Fruit fly (Drosophila melanogaster): Measurements from ENCODE around the gene CG3505.

CG3505 gene

dm6 chr3R:14656760-14657604, at the start of gene CG3505:
Gene CG3505, plus strand, starts transcription at chr3R:14657447.
- no peak for TF ChIP-seq usp (GFP tag; optimal IDR thresholded peaks at IDR 0.05)
- TF ChIP-seq Rel (GFP tag; optimal IDR thresholded peaks at IDR 0.05) = no peak
- TF ChIP-seq Rel (tag; optimal IDR thresholded peaks at IDR 0.05) = peak; percentile 83
- TF ChIP-seq GATAd (GFP tag; optimal IDR thresholded peaks at IDR 0.05) = no peak
- TF ChIP-seq Jra (GFP tag; optimal IDR thresholded peaks at IDR 0.05) = no peak
- no peak for TF ChIP-seq OdsH (GFP tag; optimal IDR thresholded peaks at IDR 0.05)
- peak; percentile 46 for TF ChIP-seq Dif (GFP tag; optimal IDR thresholded peaks at IDR 0.05; ENCODE audit: partially characterized antibody)
- TF ChIP-seq h (GFP tag; optimal IDR thresholded peaks at IDR 0.05) = peak; percentile 3
- TF ChIP-seq Hr83 (GFP tag; optimal IDR thresholded peaks at IDR 0.05; ENCODE audit: poor library complexity, severe bottlenecking) = peak; percentile 1
- TF ChIP-seq sage (GFP tag; optimal IDR thresholded peaks at IDR 0.05) = no peak
- no peak for TF ChIP-seq br (GFP tag; optimal IDR thresholded peaks at IDR 0.05)
- TF ChIP-seq fru (GFP tag; optimal IDR thresholded peaks at IDR 0.05) = peak; percentile 47
- no peak for TF ChIP-seq dmrt93B (GFP tag; optimal IDR thresholded peaks at IDR 0.05)
- TF ChIP-seq pan (optimal IDR thresholded peaks at IDR 0.05) = no peak
- TF ChIP-seq brk (GFP tag; optimal IDR thresholded peaks at IDR 0.05) = no peak
- no peak for TF ChIP-seq N (GFP tag; optimal IDR thresholded peaks at IDR 0.05)
- peak in 1 of 2 experiments; percentile 5 for TF ChIP-seq dl (GFP tag; optimal IDR thresholded peaks at IDR 0.05; ENCODE audit: insufficient read depth in 1 of 2, partially characterized antibody in 2 of 2)
- no peak for TF ChIP-seq Myc (optimal IDR thresholded peaks at IDR 0.05)
- TF ChIP-seq dsf (GFP tag; optimal IDR thresholded peaks at IDR 0.05; ENCODE audit: borderline replicate concordance) = no peak
- peak; percentile 10 for TF ChIP-seq sv (GFP tag; optimal IDR thresholded peaks at IDR 0.05)

dm6 chr3R:14608892-14609692, 48.2 kb upstream of the CG3505 start, which contains the start of gene CG14853:
Gene CG14853, plus strand, starts transcription at chr3R:14609642.
- no peak for TF ChIP-seq Hr83 (GFP tag; optimal IDR thresholded peaks at IDR 0.05; ENCODE audit: poor library complexity, severe bottlenecking)
- no peak for TF ChIP-seq jim (GFP tag; optimal IDR thresholded peaks at IDR 0.05)
- TF ChIP-seq HLH106 (tag; optimal IDR thresholded peaks at IDR 0.05) = peak; percentile 56
- no peak for TF ChIP-seq ey (GFP tag; optimal IDR thresholded peaks at IDR 0.05)
- TF ChIP-seq Rel (GFP tag; optimal IDR thresholded peaks at IDR 0.05) = no peak
- TF ChIP-seq Rel (tag; optimal IDR thresholded peaks at IDR 0.05) = no peak
- TF ChIP-seq psq (GFP tag; optimal IDR thresholded peaks at IDR 0.05) = peak; percentile 18
- TF ChIP-seq Mio (GFP tag; optimal IDR thresholded peaks at IDR 0.05) = no peak
- no peak for TF ChIP-seq fru (GFP tag; optimal IDR thresholded peaks at IDR 0.05)
- no peak for TF ChIP-seq dmrt93B (GFP tag; optimal IDR thresholded peaks at IDR 0.05)
- no peak for TF ChIP-seq Hnf4 (GFP tag; optimal IDR thresholded peaks at IDR 0.05)
- peak; percentile 30 for TF ChIP-seq OdsH (GFP tag; optimal IDR thresholded peaks at IDR 0.05)
- TF ChIP-seq br (GFP tag; optimal IDR thresholded peaks at IDR 0.05) = no peak
- peak; percentile 44 for TF ChIP-seq Sp1 (GFP tag; optimal IDR thresholded peaks at IDR 0.05)
- TF ChIP-seq CG9705 (GFP tag; optimal IDR thresholded peaks at IDR 0.05) = no peak
- TF ChIP-seq Dfd (GFP tag; optimal IDR thresholded peaks at IDR 0.05) = no peak
- TF ChIP-seq rgr (GFP tag; optimal IDR thresholded peaks at IDR 0.05) = peak; percentile 48
- no peak for TF ChIP-seq sage (GFP tag; optimal IDR thresholded peaks at IDR 0.05)
- TF ChIP-seq CrebA (GFP tag; optimal IDR thresholded peaks at IDR 0.05; ENCODE audit: borderline replicate concordance) = no peak

- TF ChIP-seq CrebA (GFP tag; optimal IDR thresholded peaks at IDR 0.05; ENCODE audit: borderline replicate concordance) (no peak), psq (GFP tag; optimal IDR thresholded peaks at IDR 0.05) (peak; percentile 21)
Observed at dm6 chr3R:14622571-14622970, 34.7 kb upstream of the CG3505 start.

- no peak for TF ChIP-seq N (GFP tag; optimal IDR thresholded peaks at IDR 0.05)
- TF ChIP-seq psq (GFP tag; optimal IDR thresholded peaks at IDR 0.05) = peak; percentile 45
- no peak for TF ChIP-seq lola (GFP tag; optimal IDR thresholded peaks at IDR 0.05)
- TF ChIP-seq Sp1 (GFP tag; optimal IDR thresholded peaks at IDR 0.05) = peak; percentile 75
- TF ChIP-seq rgr (GFP tag; optimal IDR thresholded peaks at IDR 0.05) = peak; percentile 80
- peak; percentile 60 for TF ChIP-seq dmrt93B (GFP tag; optimal IDR thresholded peaks at IDR 0.05)
- peak; percentile 83 for TF ChIP-seq fru (GFP tag; optimal IDR thresholded peaks at IDR 0.05)
- peak; percentile 76 for TF ChIP-seq OdsH (GFP tag; optimal IDR thresholded peaks at IDR 0.05)
- TF ChIP-seq Hr83 (GFP tag; optimal IDR thresholded peaks at IDR 0.05; ENCODE audit: poor library complexity, severe bottlenecking) = no peak
- peak; percentile 9 for TF ChIP-seq dsf (GFP tag; optimal IDR thresholded peaks at IDR 0.05; ENCODE audit: borderline replicate concordance)
- peak; percentile 5 for TF ChIP-seq CG32264 (GFP tag; optimal IDR thresholded peaks at IDR 0.05)
- TF ChIP-seq sv (GFP tag; optimal IDR thresholded peaks at IDR 0.05) = peak; percentile 11
- peak; percentile 75 for TF ChIP-seq br (GFP tag; optimal IDR thresholded peaks at IDR 0.05)
- TF ChIP-seq sage (GFP tag; optimal IDR thresholded peaks at IDR 0.05) = peak; percentile 28
- TF ChIP-seq h (GFP tag; optimal IDR thresholded peaks at IDR 0.05) = peak; percentile 84
- no peak for TF ChIP-seq Mio (GFP tag; optimal IDR thresholded peaks at IDR 0.05)
- TF ChIP-seq Hr78 (GFP tag; optimal IDR thresholded peaks at IDR 0.05) = no peak
- TF ChIP-seq dl (GFP tag; optimal IDR thresholded peaks at IDR 0.05; ENCODE audit: insufficient read depth in 1 of 2, partially characterized antibody in 2 of 2) = peak; percentile 37 to 58
- peak in 1 of 2 experiments; percentile 75 for TF ChIP-seq foxo (GFP tag; optimal IDR thresholded peaks at IDR 0.05)
- no peak for TF ChIP-seq Dfd (GFP tag; optimal IDR thresholded peaks at IDR 0.05)
- TF ChIP-seq ey (GFP tag; optimal IDR thresholded peaks at IDR 0.05) = peak; percentile 78
- TF ChIP-seq CG9705 (GFP tag; optimal IDR thresholded peaks at IDR 0.05) = no peak
- TF ChIP-seq Abd-B (GFP tag; optimal IDR thresholded peaks at IDR 0.05) = no peak
- TF ChIP-seq Dif (GFP tag; optimal IDR thresholded peaks at IDR 0.05; ENCODE audit: partially characterized antibody) = peak; percentile 36
- TF ChIP-seq Rel (GFP tag; optimal IDR thresholded peaks at IDR 0.05) = no peak
- no peak for TF ChIP-seq Rel (tag; optimal IDR thresholded peaks at IDR 0.05)
- TF ChIP-seq usp (GFP tag; optimal IDR thresholded peaks at IDR 0.05) = no peak
Observed at dm6 chr3R:14624088-14624619, 33.1 kb upstream of the CG3505 start.

All from whole organism, wandering third instar larva.